Worm (Caenorhabditis elegans) whole organism, dauer: ENCODE measurements around the gene rpl-39.

Experiments used
- unc-62 ChIP-seq: sonication (generic microtip); optimal IDR thresholded peaks from 2 replicates; lab custom pipeline; 2017; ENCODE audit warnings: missing biosample characterization, missing genetic modification reagents, missing genetic modification characterization

The rpl-39 gene

DNA sequence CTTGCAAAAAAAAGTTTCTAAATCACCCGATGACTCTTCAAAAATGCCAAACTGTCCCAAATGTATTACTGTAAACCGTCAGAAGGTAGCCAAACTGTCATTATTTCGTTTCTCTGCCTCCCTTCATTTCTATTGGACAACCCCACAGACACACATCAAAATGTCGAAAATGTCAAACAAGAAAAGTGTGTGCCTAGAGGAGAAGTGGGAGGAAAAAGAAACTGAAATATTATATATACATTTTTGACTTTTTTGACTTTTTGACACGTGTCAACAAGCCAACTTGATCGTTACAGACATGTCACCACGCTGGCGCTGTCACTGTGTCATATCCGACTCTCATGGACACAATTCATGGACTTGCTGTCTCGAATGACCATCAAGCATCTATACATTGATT, 26.2 kb downstream of the rpl-39 start:
- no peak for TF ChIP-seq unc-62 (GFP tag; lab: Kevin White, UChicago)

- no peak for TF ChIP-seq unc-62 (GFP tag; lab: Kevin White, UChicago)
Observed at ce11 chrV:7747987-7748607, 27.8 kb downstream of the rpl-39 start.

DNA sequence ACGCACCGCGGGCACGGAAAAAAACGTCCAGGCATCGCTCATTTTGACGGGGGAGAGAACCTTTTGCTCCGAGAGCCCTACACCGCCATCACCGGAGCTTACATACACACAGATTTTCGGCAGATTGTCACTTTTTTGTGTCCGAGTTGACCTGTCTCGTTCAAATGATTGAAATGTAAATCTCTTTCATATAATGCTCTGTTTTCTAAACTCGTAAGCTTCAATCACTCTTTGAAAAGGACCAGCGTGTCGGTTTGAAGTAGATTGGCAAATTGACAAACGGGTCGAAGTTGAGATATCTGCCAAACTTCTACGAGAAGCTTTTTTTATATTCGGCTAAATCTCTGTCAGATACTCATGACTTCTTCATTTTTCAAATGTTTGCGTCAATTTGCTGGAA, 28.7 kb downstream of the rpl-39 start:
- TF ChIP-seq unc-62 (GFP tag; lab: Kevin White, UChicago) = no peak

DNA sequence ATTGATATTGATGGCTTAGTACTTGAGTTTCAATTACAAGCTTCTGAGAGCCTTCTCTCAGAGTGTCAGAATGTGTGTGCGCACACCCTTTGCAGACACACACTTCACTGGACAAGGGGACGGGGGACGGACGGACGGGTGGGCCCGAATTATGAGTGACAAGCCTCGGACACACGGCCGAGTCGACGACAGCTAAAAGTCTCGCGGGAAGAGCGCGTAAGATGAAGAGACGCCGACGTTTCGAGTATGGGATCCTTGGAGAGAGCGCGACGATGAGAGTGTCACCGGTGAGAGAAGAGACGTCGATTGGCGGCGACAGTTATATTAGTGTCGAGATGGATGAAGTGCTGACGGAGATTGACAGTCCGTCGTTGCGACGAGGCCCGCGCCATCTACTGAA, 30.0 kb downstream of the rpl-39 start:
- TF ChIP-seq unc-62 (GFP tag; lab: Kevin White, UChicago) = no peak

DNA sequence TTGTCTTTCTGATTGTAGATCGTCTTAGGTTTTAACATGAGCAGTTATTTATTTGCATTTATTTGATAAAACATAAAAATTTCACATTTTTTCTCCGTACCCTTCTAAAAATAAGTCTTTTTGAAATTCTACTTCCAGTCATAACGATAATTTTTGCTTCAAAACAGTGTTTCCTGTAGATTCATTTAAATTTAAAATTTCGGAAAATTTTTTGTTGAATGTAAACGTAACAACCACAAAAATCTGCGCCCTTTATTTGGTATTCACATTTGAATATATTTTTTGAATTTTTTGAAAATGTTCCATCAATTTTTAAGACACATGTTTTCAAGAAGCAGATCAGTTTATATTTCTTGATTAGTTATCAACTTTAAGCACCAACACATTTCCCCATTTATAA, 30.5 kb downstream of the rpl-39 start:
- TF ChIP-seq unc-62 (GFP tag; lab: Kevin White, UChicago) = no peak

- no peak for TF ChIP-seq unc-62 (GFP tag; lab: Kevin White, UChicago)
Observed at ce11 chrV:7744068-7744467, 31.8 kb downstream of the rpl-39 start.

ce11 chrV:7742485-7742959, 33.4 kb downstream of the rpl-39 start, which contains the start of gene fbxl-5:
TSS of gene fbxl-5 (plus strand) at chrV:7742909.
- TF ChIP-seq unc-62 (GFP tag; lab: Kevin White, UChicago) = no peak

ce11 chrV:7741918-7742317, 34.0 kb downstream of the rpl-39 start:
- TF ChIP-seq unc-62 (GFP tag; lab: Kevin White, UChicago) = no peak

DNA sequence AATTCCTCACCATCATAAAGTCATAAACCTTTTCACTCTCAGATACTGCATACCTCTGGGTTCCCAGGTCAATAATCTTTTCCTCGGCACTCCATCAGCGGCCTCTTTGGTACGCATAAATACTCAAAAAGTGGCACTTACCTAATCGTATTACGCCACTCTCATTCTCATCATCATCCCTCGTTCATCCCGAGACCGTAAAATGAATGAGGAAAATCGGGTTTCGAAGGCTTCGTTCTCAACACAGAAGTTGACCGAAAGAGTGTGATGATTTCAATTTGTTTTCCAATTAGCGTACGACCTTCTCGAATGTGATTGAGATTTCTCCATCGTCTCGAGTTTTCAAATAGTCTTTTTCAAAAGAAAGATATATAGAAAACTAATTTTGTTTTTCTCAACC, 35.9 kb downstream of the rpl-39 start:
- no peak for TF ChIP-seq unc-62 (GFP tag; lab: Kevin White, UChicago)

ce11 chrV:7737710-7738109, 38.2 kb downstream of the rpl-39 start, which contains the start of gene srr-9:
TSS of gene srr-9 (plus strand) at chrV:7738010.
- no peak for TF ChIP-seq unc-62 (GFP tag; lab: Kevin White, UChicago)

DNA sequence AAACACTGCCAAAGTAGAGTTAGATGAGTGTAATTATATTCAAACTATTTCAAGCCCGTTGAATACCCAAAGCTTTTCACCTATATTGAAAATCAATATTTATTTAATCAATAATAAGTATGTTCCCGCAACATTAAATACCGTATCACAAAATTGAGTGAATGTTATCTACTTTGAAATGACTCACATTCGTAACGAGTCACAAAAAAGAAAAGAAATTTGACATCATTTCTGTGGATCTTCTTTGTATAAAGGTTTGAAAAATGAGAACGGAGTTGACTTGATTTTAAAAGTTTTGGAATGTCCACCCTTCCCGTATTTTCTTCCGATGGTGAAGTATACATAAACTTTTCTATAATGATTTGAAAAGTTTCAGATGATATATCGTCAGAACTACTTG, 40.6 kb downstream of the rpl-39 start, which contains the start of gene srr-10:
TSS of gene srr-10 (plus strand) at position 301 of the 400 bp plus-strand sequence.
- no peak for TF ChIP-seq unc-62 (GFP tag; lab: Kevin White, UChicago)

ce11 chrV:7734909-7735308, 41.0 kb downstream of the rpl-39 start, which contains the start of gene clic-1:
TSS of gene clic-1 (minus strand) at chrV:7734911.
- no peak for TF ChIP-seq unc-62 (GFP tag; lab: Kevin White, UChicago)

DNA sequence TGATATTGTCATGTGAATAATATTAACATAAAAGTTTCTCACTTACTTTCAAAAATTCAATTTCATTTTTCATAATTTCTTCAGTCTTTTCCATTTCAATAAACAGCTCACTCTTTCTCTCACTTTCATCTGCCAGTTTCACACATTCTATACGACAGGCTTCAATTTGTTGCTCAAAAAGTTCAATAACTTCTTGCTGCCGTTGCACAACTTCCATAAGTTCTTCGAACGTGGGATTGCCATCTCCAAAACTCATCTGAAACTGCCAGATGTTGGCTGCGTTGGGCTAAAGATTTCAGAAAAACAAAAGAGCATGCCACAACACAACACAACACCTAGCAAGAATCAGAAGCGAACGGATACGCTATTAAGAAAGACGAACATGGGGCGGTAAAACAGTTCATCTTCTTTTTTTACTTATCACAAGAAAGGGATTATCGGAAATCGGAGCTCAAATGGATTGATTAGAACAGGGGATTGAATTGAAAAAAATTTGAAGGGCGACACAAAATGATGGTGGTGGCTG, 42.6 kb downstream of the rpl-39 start:
- TF ChIP-seq unc-62 (GFP tag; lab: Kevin White, UChicago) = no peak

DNA sequence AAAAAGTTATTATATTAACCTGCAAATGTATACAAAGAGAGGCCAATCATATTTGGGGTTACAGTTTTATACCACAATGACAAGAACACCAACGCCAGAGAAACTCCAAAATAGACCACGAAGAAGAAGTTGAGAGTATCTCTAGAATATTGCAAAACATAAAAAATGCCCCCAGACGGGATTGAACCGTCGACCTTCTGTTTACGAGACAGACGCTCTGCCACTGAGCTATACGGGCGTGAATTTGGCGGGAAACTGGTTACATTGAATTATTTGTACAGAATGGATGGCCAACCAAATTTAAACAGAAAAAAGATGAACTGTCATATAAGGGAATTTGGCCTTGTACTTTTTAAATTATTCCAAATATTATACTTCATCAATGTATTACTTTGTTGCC, 45.4 kb downstream of the rpl-39 start:
- no peak for TF ChIP-seq unc-62 (GFP tag; lab: Kevin White, UChicago)

- no peak for TF ChIP-seq unc-62 (GFP tag; lab: Kevin White, UChicago)
Observed at ce11 chrV:7728679-7729027, 47.2 kb downstream of the rpl-39 start, which contains the start of gene Y97E10C.1. TSS of gene Y97E10C.1 (plus strand) at chrV:7728879.

DNA sequence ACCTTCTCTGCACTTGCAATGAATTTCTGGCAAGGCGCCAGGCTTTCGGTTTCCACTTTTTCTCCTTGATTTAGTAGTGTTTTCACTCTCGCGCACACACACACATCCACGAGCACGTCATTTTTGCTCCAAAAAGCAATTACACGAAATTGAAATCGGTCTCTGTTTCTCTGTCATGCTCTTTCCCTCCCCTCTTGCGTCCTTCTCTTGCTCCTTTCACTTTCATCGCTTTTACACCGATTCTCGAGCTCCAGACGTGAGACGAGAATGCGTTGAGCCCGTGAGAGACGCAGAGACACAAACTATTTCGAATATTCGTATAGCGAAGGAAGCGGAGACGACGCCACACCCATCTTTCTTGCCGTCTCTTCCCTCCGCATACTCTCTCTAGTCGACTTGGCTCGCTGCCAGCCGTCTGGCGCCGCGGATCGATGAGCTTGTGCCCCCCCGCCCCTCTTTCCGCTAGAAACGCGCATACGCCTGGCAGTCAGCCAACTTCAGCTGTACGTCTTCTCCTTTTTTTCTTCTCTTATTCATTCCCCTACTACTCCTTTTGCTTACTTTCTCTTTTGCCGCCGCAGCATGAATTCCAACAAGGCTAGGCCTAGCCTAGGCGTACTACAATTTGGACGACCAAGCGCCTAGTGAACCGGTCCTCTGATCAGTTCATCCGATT, 47.7 kb downstream of the rpl-39 start:
- TF ChIP-seq unc-62 (GFP tag; lab: Kevin White, UChicago) = no peak
